Fruit fly (Drosophila melanogaster) whole organism, embryonic: ENCODE measurements around the gene Usp14.

Experiments
- B-H2 ChIP-seq: fragments of 200-800 bp; sonication (Bioruptor generic); optimal IDR thresholded peaks from 2 replicates; lab custom pipeline; 2018; ENCODE audit warnings: missing biosample characterization, mild to moderate bottlenecking, missing genetic modification characterization
- CG12104 ChIP-seq: fragments of 200-800 bp; sonication (Bioruptor generic); optimal IDR thresholded peaks from 3 replicates; lab custom pipeline; 2016; ENCODE audit warnings: missing biosample characterization, missing genetic modification characterization
- CG12744 ChIP-seq: fragments of 200-800 bp; sonication (Bioruptor generic); optimal IDR thresholded peaks from 2 replicates; lab custom pipeline; 2016; ENCODE audit warnings: missing biosample characterization, missing genetic modification characterization
- CG14710 ChIP-seq: fragments of 200-800 bp; sonication (Bioruptor generic); optimal IDR thresholded peaks from 3 replicates; lab custom pipeline; 2019; ENCODE audit warnings: missing biosample characterization, mild to moderate bottlenecking, missing genetic modification characterization, moderate library complexity
- CG16813 ChIP-seq: fragments of 200-800 bp; sonication (Bioruptor generic); IDR thresholded peaks from 3 replicates; pipeline ENCODE4 v1.3.6; 2022; ENCODE audit warnings: missing biosample characterization, missing genetic modification characterization; ENCODE audit not compliant: partially characterized antibody
- CG2120 ChIP-seq: fragments of 200-800 bp; sonication (Bioruptor generic); optimal IDR thresholded peaks from 3 replicates; lab custom pipeline; 2016; ENCODE audit warnings: missing biosample characterization, missing genetic modification characterization
- CG2199 ChIP-seq: fragments of 200-800 bp; sonication (Bioruptor generic); IDR thresholded peaks from 3 replicates; pipeline ENCODE4 v1.3.6; 2022; ENCODE audit warnings: missing biosample characterization, missing genetic modification characterization
- CG2889 ChIP-seq: fragments of 200-800 bp; sonication (Bioruptor generic); IDR thresholded peaks from 3 replicates; pipeline ENCODE4 v1.3.6; 2022; ENCODE audit warnings: missing biosample characterization, missing genetic modification characterization
- CG31388 ChIP-seq: fragments of 200-800 bp; sonication (Bioruptor generic); optimal IDR thresholded peaks from 2 replicates; lab custom pipeline; 2016; ENCODE audit warnings: missing biosample characterization, missing genetic modification characterization
- CG3726 ChIP-seq: fragments of 200-800 bp; sonication (Bioruptor generic); IDR thresholded peaks from 3 replicates; pipeline ENCODE4, ENCODE4 v1.3.6; 2022; ENCODE audit warnings: missing biosample characterization, missing genetic modification characterization
- CG3838 ChIP-seq: fragments of 200-800 bp; sonication (Bioruptor generic); optimal IDR thresholded peaks from 3 replicates; lab custom pipeline; 2016; ENCODE audit warnings: missing biosample characterization, missing genetic modification characterization
- CG4282 ChIP-seq: fragments of 200-800 bp; sonication (Bioruptor generic); optimal IDR thresholded peaks from 2 replicates; lab custom pipeline; 2016; ENCODE audit warnings: missing biosample characterization, missing genetic modification characterization
- CG7372 ChIP-seq: fragments of 200-800 bp; sonication (Bioruptor generic); IDR thresholded peaks from 2 replicates; pipeline ENCODE4 v1.3.6; 2022; ENCODE audit warnings: missing biosample characterization, missing genetic modification characterization
- CG7556 ChIP-seq: fragments of 200-800 bp; sonication (Bioruptor generic); optimal IDR thresholded peaks from 2 replicates; lab custom pipeline; 2017; ENCODE audit warnings: missing biosample characterization, mild to moderate bottlenecking, missing genetic modification characterization
- CG8290 ChIP-seq, 3 experiments: fragments of 200-800 bp; sonication (Bioruptor generic); optimal IDR thresholded peaks; 2 replicates each; lab custom pipeline; 2016 to 2019; ENCODE audit warnings: missing biosample characterization in 3 of 3, missing genetic modification characterization in 3 of 3, mild to moderate bottlenecking in 2 of 3, moderate library complexity in 1 of 3
- CG9215 ChIP-seq: fragments of 200-800 bp; sonication (Bioruptor generic); IDR thresholded peaks from 2 replicates; pipeline ENCODE4 v1.3.6; 2022; ENCODE audit warnings: missing biosample characterization, missing genetic modification characterization
- Chrac-16 ChIP-seq: fragments of 200-800 bp; sonication (Bioruptor generic); optimal IDR thresholded peaks from 3 replicates; lab custom pipeline; 2016; ENCODE audit warnings: missing biosample characterization, missing genetic modification characterization
- Doc2 ChIP-seq: fragments of 200-800 bp; sonication (Bioruptor generic); IDR thresholded peaks from 2 replicates; pipeline ENCODE4 v1.3.6; 2022; ENCODE audit warnings: missing biosample characterization, missing genetic modification characterization
- Dp ChIP-seq: fragments of 200-800 bp; sonication (Bioruptor generic); optimal IDR thresholded peaks from 2 replicates; lab custom pipeline; 2018; ENCODE audit warnings: missing biosample characterization, mild to moderate bottlenecking, missing genetic modification characterization, moderate library complexity
- ERR ChIP-seq: fragments of 200-800 bp; sonication (Bioruptor generic); optimal IDR thresholded peaks from 2 replicates; lab custom pipeline; 2016; ENCODE audit warnings: missing biosample characterization, missing genetic modification characterization
- Fer2 ChIP-seq: fragments of 200-800 bp; sonication (Bioruptor generic); optimal IDR thresholded peaks from 2 replicates; lab custom pipeline; 2018; ENCODE audit warnings: missing biosample characterization, mild to moderate bottlenecking, missing genetic modification characterization, moderate library complexity
- Fer3 ChIP-seq: fragments of 200-800 bp; sonication (Bioruptor generic); optimal IDR thresholded peaks from 2 replicates; lab custom pipeline; 2018; ENCODE audit warnings: missing biosample characterization, mild to moderate bottlenecking, missing genetic modification characterization, moderate library complexity
- Hand ChIP-seq: fragments of 200-800 bp; sonication (Bioruptor generic); optimal IDR thresholded peaks from 2 replicates; lab custom pipeline; 2017; ENCODE audit warnings: mild to moderate bottlenecking, missing biosample characterization, missing genetic modification reagents, missing genetic modification characterization
- Hr51 ChIP-seq, 2 experiments: fragments of 200-800 bp; sonication (Bioruptor generic); optimal IDR thresholded peaks; 2 replicates in 1 of 2; 3 replicates in 1 of 2; lab custom pipeline; 2016 to 2018; ENCODE audit warnings: missing biosample characterization in 2 of 2, missing genetic modification characterization in 2 of 2, mild to moderate bottlenecking in 1 of 2, moderate library complexity in 1 of 2
- Lim3 ChIP-seq: fragments of 200-800 bp; sonication (Bioruptor generic); IDR thresholded peaks from 2 replicates; pipeline ENCODE4 v1.3.6; 2022; ENCODE audit warnings: missing biosample characterization, missing genetic modification characterization
- Mad ChIP-seq: fragments of 200-800 bp; sonication (Bioruptor generic); optimal IDR thresholded peaks from 2 replicates; lab custom pipeline; 2016; ENCODE audit warnings: missing biosample characterization, missing genetic modification characterization
- Max ChIP-seq: fragments of 200-800 bp; sonication (Bioruptor generic); optimal IDR thresholded peaks from 2 replicates; lab custom pipeline; 2016; ENCODE audit warnings: missing biosample characterization, mild to moderate bottlenecking, missing genetic modification characterization
- NC2β ChIP-seq: fragments of 200-800 bp; sonication (Bioruptor generic); optimal IDR thresholded peaks from 2 replicates; lab custom pipeline; 2016; ENCODE audit warnings: missing biosample characterization, missing genetic modification characterization
- NK7.1 ChIP-seq: fragments of 200-800 bp; sonication (Bioruptor generic); optimal IDR thresholded peaks from 3 replicates; lab custom pipeline; 2016; ENCODE audit warnings: missing biosample characterization, missing genetic modification characterization
- Nf-YC ChIP-seq: fragments of 200-800 bp; optimal IDR thresholded peaks from 3 replicates; lab custom pipeline; 2019; ENCODE audit warnings: missing biosample characterization, mild to moderate bottlenecking, missing genetic modification characterization, moderate library complexity
- Oli ChIP-seq: fragments of 200-800 bp; sonication (Bioruptor generic); optimal IDR thresholded peaks from 2 replicates; lab custom pipeline; 2018; ENCODE audit warnings: missing biosample characterization, mild to moderate bottlenecking, missing genetic modification characterization, moderate library complexity
- PHDP ChIP-seq: fragments of 200-800 bp; sonication (Bioruptor generic); optimal IDR thresholded peaks from 3 replicates; lab custom pipeline; 2018; ENCODE audit warnings: missing biosample characterization, mild to moderate bottlenecking, missing genetic modification characterization, moderate library complexity
- Six4 ChIP-seq: fragments of 200-800 bp; sonication (Bioruptor generic); optimal IDR thresholded peaks from 2 replicates; lab custom pipeline; 2016; ENCODE audit warnings: missing biosample characterization, missing genetic modification characterization
- Spps ChIP-seq: fragments of 200-800 bp; sonication (Bioruptor generic); optimal IDR thresholded peaks from 2 replicates; lab custom pipeline; 2018; ENCODE audit warnings: missing biosample characterization, mild to moderate bottlenecking, missing genetic modification characterization
- Tbp ChIP-seq: fragments of >200 bp; optimal IDR thresholded peaks from 2 replicates; lab custom pipeline; 2018; ENCODE audit warnings: missing biosample characterization, missing genetic modification characterization
- ato ChIP-seq: fragments of 200-800 bp; sonication (Bioruptor generic); IDR thresholded peaks from 2 replicates; pipeline ENCODE4 v1.3.6; 2022; ENCODE audit warnings: missing biosample characterization, missing genetic modification characterization; ENCODE audit not compliant: partially characterized antibody
- cas ChIP-seq: fragments of 200-800 bp; sonication (Bioruptor generic); IDR thresholded peaks from 2 replicates; pipeline ENCODE4 v1.3.6; 2022; ENCODE audit warnings: missing biosample characterization, missing genetic modification characterization
- crp ChIP-seq, 2 experiments: fragments of 200-800 bp; sonication (Bioruptor generic); optimal IDR thresholded peaks; 2 replicates in 1 of 2; 3 replicates in 1 of 2; lab custom pipeline; 2017; ENCODE audit warnings: missing biosample characterization in 2 of 2, missing genetic modification characterization in 2 of 2, mild to moderate bottlenecking in 1 of 2, moderate library complexity in 1 of 2
- eve ChIP-seq, 2 experiments: fragments of >200 bp; optimal IDR thresholded peaks; 2 replicates each; lab custom pipeline; 2017; ENCODE audit warnings: missing biosample characterization in 2 of 2, missing genetic modification characterization in 2 of 2
- hb ChIP-seq: fragments of 200-800 bp; sonication (Bioruptor generic); IDR thresholded peaks from 3 replicates; pipeline ENCODE4 v1.3.6; 2022; ENCODE audit warnings: missing biosample characterization, missing genetic modification characterization; ENCODE audit not compliant: partially characterized antibody
- hbn ChIP-seq: fragments of 200-800 bp; sonication (Bioruptor generic); IDR thresholded peaks from 2 replicates; pipeline ENCODE4 v1.3.6; 2022; ENCODE audit warnings: missing biosample characterization, missing genetic modification characterization; ENCODE audit not compliant: partially characterized antibody
- inv ChIP-seq: fragments of 200-800 bp; sonication (Bioruptor generic); IDR thresholded peaks from 2 replicates; pipeline ENCODE4 v1.3.6; 2022; ENCODE audit warnings: missing biosample characterization, missing genetic modification characterization; ENCODE audit not compliant: partially characterized antibody
- jing ChIP-seq: fragments of 200-800 bp; sonication (Bioruptor generic); optimal IDR thresholded peaks from 2 replicates; lab custom pipeline; 2018; ENCODE audit warnings: missing biosample characterization, mild to moderate bottlenecking, missing genetic modification characterization
- mirr ChIP-seq: fragments of 200-800 bp; sonication (Bioruptor generic); optimal IDR thresholded peaks from 3 replicates; lab custom pipeline; 2018; ENCODE audit warnings: missing biosample characterization, mild to moderate bottlenecking, missing genetic modification characterization
- pho ChIP-seq: fragments of 200-800 bp; sonication (Bioruptor generic); optimal IDR thresholded peaks from 2 replicates; lab custom pipeline; 2016; ENCODE audit warnings: missing biosample characterization, missing genetic modification characterization
- pzg ChIP-seq: fragments of 200-800 bp; sonication (Bioruptor generic); optimal IDR thresholded peaks from 3 replicates; lab custom pipeline; 2018; ENCODE audit warnings: missing biosample characterization, mild to moderate bottlenecking, missing genetic modification characterization, moderate library complexity
- salm ChIP-seq: fragments of 200-800 bp; sonication (Bioruptor generic); optimal IDR thresholded peaks from 2 replicates; lab custom pipeline; 2018; ENCODE audit warnings: missing biosample characterization, mild to moderate bottlenecking, missing genetic modification characterization
- wek ChIP-seq: fragments of 200-800 bp; sonication (Bioruptor generic); optimal IDR thresholded peaks from 3 replicates; lab custom pipeline; 2018; ENCODE audit warnings: missing biosample characterization, mild to moderate bottlenecking, missing genetic modification characterization, moderate library complexity

Usp14 gene

DNA sequence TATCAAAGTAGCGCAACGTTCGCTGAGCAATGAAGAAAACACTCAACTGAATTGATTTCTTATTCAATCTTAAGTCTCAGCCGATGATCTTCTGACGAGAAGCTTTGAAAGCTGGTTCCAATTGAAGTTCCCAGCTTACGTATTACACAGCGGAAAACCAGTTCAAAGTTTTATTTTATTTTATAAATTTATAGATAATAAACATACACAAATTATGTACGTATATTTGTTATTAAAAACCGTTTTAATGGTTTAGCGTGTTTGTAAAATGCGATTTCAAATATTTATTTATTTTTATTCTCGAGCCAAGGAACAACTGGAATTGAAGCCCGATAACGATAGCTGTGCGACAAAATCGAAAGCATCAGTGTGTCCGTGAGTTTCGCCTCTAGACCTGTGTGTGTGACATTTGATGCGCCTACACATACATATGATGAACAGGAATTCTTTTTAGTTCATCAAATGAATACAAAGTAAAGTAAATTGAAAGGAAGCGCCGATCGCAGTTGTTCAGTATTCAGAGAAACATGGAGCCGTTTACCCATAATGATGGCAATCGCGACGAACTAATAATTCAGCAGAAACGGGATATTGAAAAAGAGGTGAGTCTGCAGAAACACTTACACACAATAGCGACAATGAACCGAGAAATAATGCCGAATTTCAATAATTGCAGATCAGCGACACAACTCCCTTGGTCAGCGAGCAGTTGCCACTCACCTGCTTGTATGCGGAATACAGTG lies 7.5 kb downstream of the Usp14 start, which contains the start of the genes CG5390 and CG4968 (continued):
- TF ChIP-seq inv (GFP tag; lab: Robert Waterston, UW) (no peak), wek (GFP tag; lab: Kevin White, UChicago) (no peak), Spps (tag; lab: Kevin White, UChicago) (peak; percentile 44), CG2199 (GFP tag; lab: Robert Waterston, UW) (no peak), PHDP (tag; lab: Kevin White, UChicago) (peak; percentile 80), CG9215 (no peak), Tbp (GFP tag; lab: Kevin White, UChicago) (no peak), Oli (tag; lab: Kevin White, UChicago) (peak; percentile 53), CG3838 (no peak), Fer3 (tag; lab: Kevin White, UChicago) (peak; percentile 77), ato (GFP tag; lab: Robert Waterston, UW) (peak; percentile 27; the same call in 1 of the 2 replicates), eve (GFP tag; optimal IDR thresholded peaks at IDR 0.05; lab: Kevin White, UChicago) (no peak), hb (GFP tag; lab: Robert Waterston, UW) (no peak), Hr51 (GFP tag; optimal IDR thresholded peaks at IDR 0.05; lab: Kevin White, UChicago) (peak; percentile 30 to 83), ERR (GFP tag; lab: Kevin White, UChicago) (no peak), CG31388 (GFP tag; lab: Kevin White, UChicago) (no peak), pzg (GFP tag; lab: Kevin White, UChicago) (peak; percentile 69), Nf-YC (tag; lab: Kevin White, UChicago) (peak; percentile 78), Doc2 (GFP tag; lab: Robert Waterston, UW) (no peak), Six4 (GFP tag; lab: Kevin White, UChicago) (peak; percentile 18), NK7.1 (GFP tag; lab: Kevin White, UChicago) (no peak), pho (GFP tag; lab: Kevin White, UChicago) (peak; percentile 41), CG12104 (GFP tag; lab: Kevin White, UChicago) (peak; percentile 39), Hand (GFP tag; lab: Kevin White, UChicago) (peak; percentile 54), CG16813 (GFP tag; lab: Robert Waterston, UW) (peak; percentile 32; the same call in 1 of the 3 replicates), Dp (GFP tag; lab: Kevin White, UChicago) (peak; percentile 58), CG12744 (no peak), B-H2 (GFP tag; lab: Kevin White, UChicago) (peak; percentile 71), Max (GFP tag; lab: Kevin White, UChicago) (peak; percentile 50), CG3726 (GFP tag; lab: Robert Waterston, UW) (no peak), mirr (GFP tag; lab: Kevin White, UChicago) (peak; percentile 20), salm (tag; lab: Kevin White, UChicago) (peak; percentile 58), CG2889 (GFP tag; lab: Robert Waterston, UW) (no peak), CG8290 (GFP tag; optimal IDR thresholded peaks at IDR 0.05; lab: Kevin White, UChicago) (peak; percentile 66), CG8290 (tag; optimal IDR thresholded peaks at IDR 0.05; lab: Kevin White, UChicago) (no peak), Mad (peak; percentile 14), crp (GFP tag; optimal IDR thresholded peaks at IDR 0.05; lab: Kevin White, UChicago) (peak in 1 of 2 experiments; percentile 31), CG4282 (GFP tag; lab: Kevin White, UChicago) (no peak), Chrac-16 (GFP tag; lab: Kevin White, UChicago) (peak; percentile 8), jing (GFP tag; lab: Kevin White, UChicago) (no peak), NC2β (GFP tag; lab: Kevin White, UChicago) (no peak), Fer2 (peak; percentile 59), CG2120 (GFP tag; lab: Kevin White, UChicago) (peak; percentile 75), hbn (GFP tag; lab: Robert Waterston, UW) (no peak), cas (GFP tag; lab: Robert Waterston, UW) (peak; percentile 59; the same call in 1 of the 2 replicates), Lim3 (GFP tag; lab: Robert Waterston, UW) (no peak), CG7556 (peak; percentile 71), CG7372 (GFP tag; lab: Robert Waterston, UW) (peak; percentile 66), CG14710 (tag; lab: Kevin White, UChicago) (peak; percentile 70)
